Fruit fly (Drosophila melanogaster) Kc167 (cell line): ENCODE data around the gene CG13047.

ENCODE experiments used
- Myc ChIP-seq: fragments of >200 bp; optimal IDR thresholded peaks from 2 replicates; lab custom pipeline; 2017; ENCODE audit warnings: missing external identifiers
- Sin3A ChIP-seq: fragments of >200 bp; optimal IDR thresholded peaks from 2 replicates; lab custom pipeline; 2018; ENCODE audit warnings: missing external identifiers
- h ChIP-seq: fragments of >200 bp; optimal IDR thresholded peaks from 3 replicates; lab custom pipeline; 2018; ENCODE audit warnings: missing external identifiers
- insv ChIP-seq: fragments of >200 bp; optimal IDR thresholded peaks from 3 replicates; lab custom pipeline; 2018; ENCODE audit warnings: missing external identifiers
- psq ChIP-seq: fragments of >200 bp; optimal IDR thresholded peaks from 2 replicates; lab custom pipeline; 2017; ENCODE audit warnings: missing external identifiers
- ttk ChIP-seq: sonication (Bioruptor generic); optimal IDR thresholded peaks from 2 replicates; lab custom pipeline; 2017; ENCODE audit warnings: missing external identifiers

DNA sequence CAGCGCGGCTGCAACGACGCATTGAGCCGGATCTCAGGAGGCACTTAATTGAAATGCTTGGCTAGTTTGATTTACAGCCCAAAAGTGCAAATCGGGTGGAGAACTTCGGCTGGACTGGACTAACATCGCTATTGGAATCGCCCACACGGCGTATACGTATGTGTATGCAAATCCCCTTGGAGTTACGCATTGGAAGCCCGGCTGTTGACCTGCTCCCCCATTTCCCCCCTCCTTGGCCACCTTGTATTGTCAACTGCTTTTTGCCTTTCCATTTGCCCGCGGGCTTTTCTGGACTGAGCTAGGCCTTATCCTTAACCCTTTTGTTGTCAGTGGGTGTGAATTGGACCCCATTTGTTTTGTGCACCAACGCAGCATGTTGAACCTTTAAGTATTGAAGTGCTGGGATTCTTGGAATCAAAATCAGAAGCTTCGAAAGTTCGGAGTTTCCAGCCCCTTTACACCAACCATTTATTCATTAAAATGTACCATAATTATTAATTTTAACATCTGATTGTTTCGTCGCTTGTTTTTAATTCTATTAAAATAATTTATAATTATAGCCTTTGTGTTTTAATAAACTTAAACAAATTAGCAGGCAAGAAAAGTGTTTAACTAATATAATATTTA, 9.7 kb downstream of the CG13047 start:
- TF ChIP-seq Sin3A (no peak), psq (no peak), insv (lab: Kevin White, UChicago) (no peak), Myc (lab: Kevin White, UChicago) (no peak), h (lab: Kevin White, UChicago) (no peak), ttk (no peak)
